Fruit fly (Drosophila melanogaster): ENCODE results near the gene CG8562.

dm6 chr3L:7387814-7388213 lies 10.3 kb upstream of the CG8562 start, which contains the start of gene CG8564:
- TF ChIP-seq CG8478 (optimal IDR thresholded peaks at IDR 0.05) = no peak
- no peak for TF ChIP-seq CTCF (optimal IDR thresholded peaks at IDR 0.05)
